Fruit fly (Drosophila melanogaster): ENCODE data around the gene RnrL.

RnrL gene

dm6 chr2L:10341405-10341804, 13.7 kb upstream of the RnrL start, which contains the start of gene CG31715 (continued):
- TF ChIP-seq grau (tag; optimal IDR thresholded peaks at IDR 0.05) = peak; percentile 38
- TF ChIP-seq CG10209 (GFP tag; optimal IDR thresholded peaks at IDR 0.05) = no peak
- TF ChIP-seq dpn (GFP tag; optimal IDR thresholded peaks at IDR 0.05) = peak in 1 of 2 experiments; percentile 41
- TF ChIP-seq CG30403 (GFP tag; optimal IDR thresholded peaks at IDR 0.05) = peak; percentile 16
- peak; percentile 14 for TF ChIP-seq Nf-YC (tag; optimal IDR thresholded peaks at IDR 0.05)
- no peak for TF ChIP-seq CG10366 (GFP tag; IDR thresholded peaks at IDR 0.05)
- peak; percentile 16; the same call in 1 of the 2 replicates for TF ChIP-seq CG31441 (GFP tag; IDR thresholded peaks at IDR 0.05)
- peak; percentile 13 for TF ChIP-seq CG7839 (tag; optimal IDR thresholded peaks at IDR 0.05)
- TF ChIP-seq crp (GFP tag; optimal IDR thresholded peaks at IDR 0.05) = peak in 1 of 2 experiments; percentile 56
- TF ChIP-seq CG18599 (GFP tag; optimal IDR thresholded peaks at IDR 0.05) = no peak
- peak; percentile 64 for TF ChIP-seq Dll (GFP tag; IDR thresholded peaks at IDR 0.05; ENCODE audit: partially characterized antibody)
- TF ChIP-seq YL-1 (GFP tag; optimal IDR thresholded peaks at IDR 0.05) = peak; percentile 21
- peak; percentile 40 for TF ChIP-seq unpg (GFP tag; optimal IDR thresholded peaks at IDR 0.05)
- TF ChIP-seq CG10979 (tag; optimal IDR thresholded peaks at IDR 0.05) = peak; percentile 4
- TF ChIP-seq CG3995 (GFP tag; optimal IDR thresholded peaks at IDR 0.05) = peak; percentile 23
- TF ChIP-seq chm (GFP tag; IDR thresholded peaks at IDR 0.05) = no peak
- TF ChIP-seq stwl (tag; optimal IDR thresholded peaks at IDR 0.05) = peak; percentile 56
- no peak for TF ChIP-seq dan (GFP tag; IDR thresholded peaks at IDR 0.05)
- TF ChIP-seq gsb-n (tag; optimal IDR thresholded peaks at IDR 0.05) = peak; percentile 18
- peak; percentile 37 for TF ChIP-seq Hr3 (GFP tag; optimal IDR thresholded peaks at IDR 0.05)
- peak; percentile 67 for TF ChIP-seq BEAF-32 (GFP tag; optimal IDR thresholded peaks at IDR 0.05)
- peak; percentile 10 for TF ChIP-seq CG18262 (tag; optimal IDR thresholded peaks at IDR 0.05)
- TF ChIP-seq Xrp1 (GFP tag; IDR thresholded peaks at IDR 0.05) = 0 out of 2 replicates have a peak, but pooled peaks have one; percentile 22

dm6 chr2L:10339841-10340240, 12.1 kb upstream of the RnrL start:
- no peak for TF ChIP-seq lmd (GFP tag; IDR thresholded peaks at IDR 0.05)
- peak in 1 of 2 experiments; percentile 24 for TF ChIP-seq eve (GFP tag; optimal IDR thresholded peaks at IDR 0.05)
- TF ChIP-seq exex (tag; optimal IDR thresholded peaks at IDR 0.05) = peak; percentile 6
- TF ChIP-seq bigmax (GFP tag; optimal IDR thresholded peaks at IDR 0.05) = no peak
- no peak for TF ChIP-seq CG8089 (GFP tag; optimal IDR thresholded peaks at IDR 0.05)
- no peak for TF ChIP-seq grau (tag; optimal IDR thresholded peaks at IDR 0.05)
- TF ChIP-seq Antp (GFP tag; optimal IDR thresholded peaks at IDR 0.05) = no peak
- TF ChIP-seq bcd (GFP tag; optimal IDR thresholded peaks at IDR 0.05) = no peak
- TF ChIP-seq salm (tag; optimal IDR thresholded peaks at IDR 0.05) = no peak
- TF ChIP-seq repo (GFP tag; optimal IDR thresholded peaks at IDR 0.05) = no peak
- TF ChIP-seq cwo (GFP tag; optimal IDR thresholded peaks at IDR 0.05) = peak; percentile 14

dm6 chr2L:10339212-10339721, 11.5 kb upstream of the RnrL start, which contains the start of gene SamDC:
Gene SamDC, plus strand, starts transcription at chr2L:10339457.
- TF ChIP-seq crp (GFP tag; optimal IDR thresholded peaks at IDR 0.05) = peak in 1 of 2 experiments; percentile 60
- peak; percentile 26 for TF ChIP-seq CG3281 (GFP tag; optimal IDR thresholded peaks at IDR 0.05)
- peak; percentile 80 for TF ChIP-seq CG8290 (GFP tag; optimal IDR thresholded peaks at IDR 0.05)
- peak; percentile 1 to 79 for TF ChIP-seq CG8290 (tag; optimal IDR thresholded peaks at IDR 0.05)
- no peak for TF ChIP-seq CG10462 (GFP tag; optimal IDR thresholded peaks at IDR 0.05)
- no peak for TF ChIP-seq ATbp (GFP tag; optimal IDR thresholded peaks at IDR 0.05)
- no peak for TF ChIP-seq luna (GFP tag; optimal IDR thresholded peaks at IDR 0.05)
- peak; percentile 25 for TF ChIP-seq jumu (GFP tag; optimal IDR thresholded peaks at IDR 0.05)
- TF ChIP-seq tap (tag; optimal IDR thresholded peaks at IDR 0.05) = no peak
- peak; percentile 74 for TF ChIP-seq CG12659 (GFP tag; optimal IDR thresholded peaks at IDR 0.05)
- peak; percentile 5; the same call in 1 of the 2 replicates for TF ChIP-seq CG14441 (GFP tag; IDR thresholded peaks at IDR 0.05)
- peak; percentile 88 for TF ChIP-seq pzg (GFP tag; optimal IDR thresholded peaks at IDR 0.05)
- TF ChIP-seq tin (GFP tag; optimal IDR thresholded peaks at IDR 0.05) = peak; percentile 13
- peak; percentile 27 for TF ChIP-seq HmgD (GFP tag; optimal IDR thresholded peaks at IDR 0.05)
- TF ChIP-seq CG2678 (tag; optimal IDR thresholded peaks at IDR 0.05) = peak; percentile 33
- TF ChIP-seq Tbp (GFP tag; optimal IDR thresholded peaks at IDR 0.05) = no peak
- TF ChIP-seq Ets65A (GFP tag) = peak; percentile 14
- peak; percentile 23 for TF ChIP-seq CG15696 (tag; optimal IDR thresholded peaks at IDR 0.05)

All from whole organism, embryonic.